Worm (Caenorhabditis elegans): ENCODE results near the gene C53A5.16.

Gene C53A5.16

ce11 chrV:14496446-14496845 is 26.0 kb downstream of the C53A5.16 start:
- TF ChIP-seq unc-62 (GFP tag; optimal IDR thresholded peaks at IDR 0.05) = no peak

- TF ChIP-seq unc-62 (GFP tag; optimal IDR thresholded peaks at IDR 0.05) = no peak
Observed at ce11 chrV:14495493-14495892, 26.9 kb downstream of the C53A5.16 start.

- no peak for TF ChIP-seq unc-62 (GFP tag; optimal IDR thresholded peaks at IDR 0.05)
Observed at ce11 chrV:14493665-14494064, 28.7 kb downstream of the C53A5.16 start.

- TF ChIP-seq unc-62 (GFP tag; optimal IDR thresholded peaks at IDR 0.05) = no peak
Observed at ce11 chrV:14491097-14491496, 31.3 kb downstream of the C53A5.16 start.

ce11 chrV:14484582-14484981 is 37.8 kb downstream of the C53A5.16 start, which contains the start of gene R02D5.4:
Gene R02D5.4 (minus strand): TSS chrV:14484682.
- no peak for TF ChIP-seq unc-62 (GFP tag; optimal IDR thresholded peaks at IDR 0.05)

ce11 chrV:14482728-14483210 is 39.6 kb downstream of the C53A5.16 start, which contains the start of gene R02D5.3:
Gene R02D5.3 (plus strand): TSS chrV:14483160.
- no peak for TF ChIP-seq unc-62 (GFP tag; optimal IDR thresholded peaks at IDR 0.05)

- TF ChIP-seq unc-62 (GFP tag; optimal IDR thresholded peaks at IDR 0.05) = no peak
Observed at ce11 chrV:14481987-14482386, 40.4 kb downstream of the C53A5.16 start, which contains the start of gene R02D5.10. Gene R02D5.10 (plus strand): TSS chrV:14482287.

- no peak for TF ChIP-seq unc-62 (GFP tag; optimal IDR thresholded peaks at IDR 0.05)
Observed at ce11 chrV:14481401-14481800, 41.0 kb downstream of the C53A5.16 start, which contains the start of gene R02D5.7. Gene R02D5.7 (minus strand): TSS chrV:14481501.

ce11 chrV:14480533-14480932 is 41.9 kb downstream of the C53A5.16 start:
- no peak for TF ChIP-seq unc-62 (GFP tag; optimal IDR thresholded peaks at IDR 0.05)

ce11 chrV:14478979-14479378 is 43.4 kb downstream of the C53A5.16 start, which contains the start of gene clec-55:
Gene clec-55 (plus strand): TSS chrV:14479279.
- no peak for TF ChIP-seq unc-62 (GFP tag; optimal IDR thresholded peaks at IDR 0.05)

- no peak for TF ChIP-seq unc-62 (GFP tag; optimal IDR thresholded peaks at IDR 0.05)
Observed at ce11 chrV:14476680-14477079, 45.7 kb downstream of the C53A5.16 start, which contains the start of gene clec-54. Gene clec-54 (plus strand): TSS chrV:14476903.

- TF ChIP-seq unc-62 (GFP tag; optimal IDR thresholded peaks at IDR 0.05) = no peak
Observed at ce11 chrV:14474099-14474498, 48.3 kb downstream of the C53A5.16 start, which contains the start of gene clec-56. Gene clec-56 (plus strand): TSS chrV:14474399.

ce11 chrV:14472229-14472628 is 50.2 kb downstream of the C53A5.16 start, which contains the start of gene clec-227:
Gene clec-227 (plus strand): TSS chrV:14472529.
- no peak for TF ChIP-seq unc-62 (GFP tag; optimal IDR thresholded peaks at IDR 0.05)

All from whole organism, dauer.